Worm (Caenorhabditis elegans) whole organism, midembryonic: Measurements from ENCODE around the gene T14B4.3.

Experiments used
- cog-1 ChIP-seq: sonication (generic microtip); optimal IDR thresholded peaks from 2 replicates; lab custom pipeline; 2016; ENCODE audit warnings: missing genetic modification characterization, missing compliant biosample characterization
- klf-2 ChIP-seq: fragments of 200-800 bp; sonication (Bioruptor generic); conservative IDR thresholded peaks from 2 replicates; pipeline ENCODE4 v1.3.6; 2022; ENCODE audit warnings: missing genetic modification reagents, missing genetic modification characterization, missing compliant biosample characterization
- tab-1 ChIP-seq: fragments of 200-800 bp; sonication (Bioruptor generic); IDR thresholded peaks from 2 replicates; pipeline ENCODE4 v1.3.6; 2022; ENCODE audit warnings: missing genetic modification characterization, missing compliant biosample characterization

ce11 chrII:6729331-6729730 is 5.4 kb upstream of the T14B4.3 start, which contains the start of gene T14B4.8:
- TF ChIP-seq tab-1 (GFP tag; lab: Robert Waterston, UW) (no peak), cog-1 (tag; lab: Kevin White, UChicago) (no peak), klf-2 (GFP tag; lab: Robert Waterston, UW) (no peak)
